Worm (Caenorhabditis elegans) whole organism, L4 larva: Measurements from ENCODE around the gene srh-295.

ENCODE experiments used
- F26F4.8 ChIP-seq: fragments of 200-800 bp; sonication (Bioruptor generic); conservative IDR thresholded peaks from 2 replicates; pipeline ENCODE4 v1.3.6; 2022; ENCODE audit warnings: missing genetic modification characterization, missing compliant biosample characterization
- R02D3.7 ChIP-seq: fragments of 150-350 bp; sonication (generic microtip); optimal IDR thresholded peaks from 3 replicates; lab custom pipeline; 2014; ENCODE audit warnings: missing biosample characterization, missing genetic modification characterization
- T20F7.1 ChIP-seq: fragments of 200-800 bp; sonication (Bioruptor generic); optimal IDR thresholded peaks from 2 replicates; lab custom pipeline; 2018; ENCODE audit warnings: mild to moderate bottlenecking, missing genetic modification characterization, missing compliant biosample characterization
- Y105C5A.15 ChIP-seq: fragments of 200-800 bp; sonication (Bioruptor generic); IDR thresholded peaks from 2 replicates; pipeline ENCODE4 v1.3.6; 2022; ENCODE audit warnings: missing genetic modification characterization, missing compliant biosample characterization
- Y48G9A.11 ChIP-seq: fragments of 200-800 bp; sonication (Bioruptor generic); IDR thresholded peaks from 2 replicates; pipeline ENCODE4 v1.3.6; 2022; ENCODE audit warnings: missing genetic modification reagents, missing genetic modification characterization, missing compliant biosample characterization
- Y5F2A.4 ChIP-seq: fragments of 200-800 bp; sonication (Bioruptor generic); optimal IDR thresholded peaks from 2 replicates; lab custom pipeline; 2018; ENCODE audit warnings: mild to moderate bottlenecking, missing genetic modification characterization, missing compliant biosample characterization
- ZK546.5 ChIP-seq, 2 experiments: sonication (generic microtip); optimal IDR thresholded peaks; 2 replicates each; lab custom pipeline; 2017; ENCODE audit warnings: missing biosample characterization in 2 of 2, missing genetic modification characterization in 2 of 2
- aly-2 ChIP-seq: sonication (generic microtip); optimal IDR thresholded peaks from 2 replicates; lab custom pipeline; 2018; ENCODE audit warnings: missing biosample characterization, missing genetic modification characterization
- ama-1 ChIP-seq: fragments of 150-350 bp; optimal IDR thresholded peaks from 2 replicates; lab custom pipeline; 2014; ENCODE audit warnings: inconsistent platforms, mixed read lengths
- ceh-20 ChIP-seq: fragments of 200-800 bp; sonication (Bioruptor generic); IDR thresholded peaks from 2 replicates; pipeline ENCODE4 v1.3.6; 2022; ENCODE audit warnings: missing genetic modification reagents, missing genetic modification characterization, missing compliant biosample characterization
- ceh-28 ChIP-seq: fragments of 150-350 bp; optimal IDR thresholded peaks from 2 replicates; lab custom pipeline; 2014; ENCODE audit warnings: missing biosample characterization, missing genetic modification reagents, missing genetic modification characterization
- daf-12 ChIP-seq: fragments of 150-350 bp; optimal IDR thresholded peaks from 2 replicates; lab custom pipeline; 2014; ENCODE audit warnings: missing biosample characterization, missing genetic modification reagents, missing genetic modification characterization
- daf-16 ChIP-seq, 3 experiments: sonication (generic microtip); optimal IDR thresholded peaks; 2 replicates each; lab custom pipeline; 2016 to 2017; ENCODE audit warnings: missing genetic modification characterization in 3 of 3, missing genetic modification reagents in 3 of 3, mild to moderate bottlenecking in 2 of 3, missing compliant biosample characterization in 2 of 3, missing biosample characterization in 1 of 3, moderate library complexity in 1 of 3
- daf-8 ChIP-seq: fragments of 200-800 bp; sonication (Bioruptor generic); IDR thresholded peaks from 2 replicates; pipeline ENCODE4 v1.3.6; 2022; ENCODE audit warnings: missing genetic modification characterization, missing compliant biosample characterization
- dmd-6 ChIP-seq: fragments of 200-800 bp; sonication (Bioruptor generic); IDR thresholded peaks from 2 replicates; pipeline ENCODE4 v1.3.6; 2022; ENCODE audit warnings: missing genetic modification reagents, missing genetic modification characterization, missing compliant biosample characterization
- dmd-8 ChIP-seq: fragments of 200-800 bp; sonication (Bioruptor generic); IDR thresholded peaks from 2 replicates; pipeline ENCODE4 v1.3.6; 2022; ENCODE audit warnings: missing genetic modification characterization, missing compliant biosample characterization
- dmd-9 ChIP-seq: fragments of 200-800 bp; sonication (Bioruptor generic); IDR thresholded peaks from 2 replicates; pipeline ENCODE4 v1.3.6; 2022; ENCODE audit warnings: missing genetic modification reagents, missing genetic modification characterization, missing compliant biosample characterization
- dve-1 ChIP-seq: sonication (generic microtip); optimal IDR thresholded peaks from 2 replicates; lab custom pipeline; 2017; ENCODE audit warnings: antibody characterized with exemption, mild to moderate bottlenecking, missing genetic modification characterization, missing compliant biosample characterization; ENCODE audit not compliant: insufficient read depth
- egl-43 ChIP-seq: fragments of 200-800 bp; sonication (Bioruptor generic); IDR thresholded peaks from 2 replicates; pipeline ENCODE4 v1.3.6; 2022; ENCODE audit warnings: missing genetic modification reagents, missing genetic modification characterization, missing compliant biosample characterization
- fkh-10 ChIP-seq: fragments of 150-350 bp; optimal IDR thresholded peaks from 2 replicates; lab custom pipeline; 2014; ENCODE audit warnings: missing biosample characterization, missing genetic modification reagents, missing genetic modification characterization
- hlh-11 ChIP-seq: fragments of 200-800 bp; sonication (Bioruptor generic); optimal IDR thresholded peaks from 2 replicates; lab custom pipeline; 2018; ENCODE audit warnings: mild to moderate bottlenecking, missing genetic modification characterization, missing compliant biosample characterization
- hlh-30 ChIP-seq: sonication (generic microtip); optimal IDR thresholded peaks from 2 replicates; lab custom pipeline; 2017; ENCODE audit warnings: antibody characterized with exemption, mild to moderate bottlenecking, missing genetic modification characterization, missing compliant biosample characterization; ENCODE audit not compliant: insufficient read depth
- jun-1 ChIP-seq: fragments of 150-350 bp; optimal IDR thresholded peaks from 2 replicates; lab custom pipeline; 2014; ENCODE audit warnings: missing biosample characterization, missing genetic modification reagents, missing genetic modification characterization
- lin-15B ChIP-seq: fragments of 150-350 bp; sonication (generic microtip); optimal IDR thresholded peaks from 3 replicates; lab custom pipeline; 2014; ENCODE audit warnings: missing biosample characterization, missing genetic modification characterization
- lin-29 ChIP-seq: fragments of 200-800 bp; sonication (Bioruptor generic); IDR thresholded peaks from 2 replicates; pipeline ENCODE4 v1.3.6; 2022; ENCODE audit warnings: missing genetic modification reagents, missing genetic modification characterization, missing compliant biosample characterization
- lin-38 ChIP-seq: fragments of 200-800 bp; sonication (Bioruptor generic); IDR thresholded peaks from 2 replicates; pipeline ENCODE4 v1.3.6; 2022; ENCODE audit warnings: missing genetic modification reagents, missing genetic modification characterization, missing compliant biosample characterization
- lin-39 ChIP-seq: fragments of 150-350 bp; optimal IDR thresholded peaks from 2 replicates; lab custom pipeline; 2014; ENCODE audit warnings: missing biosample characterization, missing genetic modification reagents, missing genetic modification characterization
- madf-5 ChIP-seq, 2 experiments: fragments of 200-800 bp; sonication (Bioruptor generic); IDR thresholded peaks; 2 replicates each; pipeline ENCODE4 v1.3.6; 2022; ENCODE audit warnings: missing compliant biosample characterization in 2 of 2, missing genetic modification characterization in 2 of 2
- mdl-1 ChIP-seq, 2 experiments: fragments of 150-350 bp in 1 of 2; sonication (generic microtip) in 1 of 2; optimal IDR thresholded peaks; 2 replicates each; lab custom pipeline; 2014 to 2017; ENCODE audit warnings: missing biosample characterization in 2 of 2, missing genetic modification characterization in 2 of 2
- mdt-29 ChIP-seq: fragments of 200-800 bp; sonication (Bioruptor generic); IDR thresholded peaks from 2 replicates; pipeline ENCODE4 v1.3.6; 2022; ENCODE audit warnings: missing genetic modification reagents, missing genetic modification characterization, missing compliant biosample characterization
- mep-1 ChIP-seq: fragments of 150-350 bp; sonication (generic microtip); optimal IDR thresholded peaks from 3 replicates; lab custom pipeline; 2014; ENCODE audit warnings: missing biosample characterization, missing genetic modification characterization
- mxl-2 ChIP-seq: fragments of 200-800 bp; sonication (Bioruptor generic); conservative IDR thresholded peaks from 2 replicates; pipeline ENCODE4 v1.3.6; 2022; ENCODE audit warnings: missing genetic modification reagents, missing genetic modification characterization, missing compliant biosample characterization
- nhr-10 ChIP-seq: fragments of 150-350 bp; optimal IDR thresholded peaks from 2 replicates; lab custom pipeline; 2014; ENCODE audit warnings: missing biosample characterization, missing genetic modification characterization
- nhr-102 ChIP-seq: sonication (generic microtip); optimal IDR thresholded peaks from 2 replicates; lab custom pipeline; 2016; ENCODE audit warnings: mild to moderate bottlenecking, missing genetic modification characterization, moderate library complexity, missing compliant biosample characterization
- nhr-11 ChIP-seq: fragments of 150-350 bp; optimal IDR thresholded peaks from 2 replicates; lab custom pipeline; 2014; ENCODE audit warnings: missing biosample characterization, missing genetic modification characterization
- nhr-111 ChIP-seq: fragments of 200-800 bp; sonication (Bioruptor generic); optimal IDR thresholded peaks from 2 replicates; lab custom pipeline; 2018; ENCODE audit warnings: mild to moderate bottlenecking, missing genetic modification characterization, missing compliant biosample characterization
- nhr-237 ChIP-seq: sonication (generic microtip); optimal IDR thresholded peaks from 2 replicates; lab custom pipeline; 2017; ENCODE audit warnings: missing biosample characterization, missing genetic modification characterization
- nhr-25 ChIP-seq: sonication (generic microtip); optimal IDR thresholded peaks from 2 replicates; lab custom pipeline; 2017; ENCODE audit warnings: missing genetic modification characterization, mild to moderate bottlenecking, missing compliant biosample characterization, antibody characterized with exemption, moderate library complexity, borderline replicate concordance; ENCODE audit not compliant: insufficient read depth
- nhr-28 ChIP-seq: fragments of 150-350 bp; optimal IDR thresholded peaks from 2 replicates; lab custom pipeline; 2014; ENCODE audit warnings: missing biosample characterization, missing genetic modification characterization
- nhr-41 ChIP-seq: fragments of 200-800 bp; sonication (Bioruptor generic); IDR thresholded peaks from 2 replicates; pipeline ENCODE4 v1.3.6; 2022; ENCODE audit warnings: missing genetic modification reagents, missing genetic modification characterization, missing compliant biosample characterization
- php-3 ChIP-seq: fragments of 200-800 bp; sonication (Bioruptor generic); IDR thresholded peaks from 2 replicates; pipeline ENCODE4 v1.3.6; 2022; ENCODE audit warnings: missing genetic modification reagents, missing genetic modification characterization, missing compliant biosample characterization
- saeg-2 ChIP-seq: fragments of 200-800 bp; sonication (Bioruptor generic); IDR thresholded peaks from 2 replicates; pipeline ENCODE4 v1.3.6; 2022; ENCODE audit warnings: missing genetic modification reagents, missing genetic modification characterization, missing compliant biosample characterization
- spr-1 ChIP-seq: sonication (generic microtip); optimal IDR thresholded peaks from 2 replicates; lab custom pipeline; 2016; ENCODE audit warnings: mild to moderate bottlenecking, missing genetic modification characterization, missing compliant biosample characterization
- spr-3 ChIP-seq: fragments of 200-800 bp; sonication (Bioruptor generic); optimal IDR thresholded peaks from 2 replicates; lab custom pipeline; 2018; ENCODE audit warnings: mild to moderate bottlenecking, missing genetic modification characterization, missing compliant biosample characterization
- tag-97 ChIP-seq: fragments of 200-800 bp; sonication (Bioruptor generic); IDR thresholded peaks from 2 replicates; pipeline ENCODE4 v1.3.6; 2022; ENCODE audit warnings: missing genetic modification characterization, missing compliant biosample characterization
- unc-130 ChIP-seq: sonication (generic microtip); optimal IDR thresholded peaks from 2 replicates; lab custom pipeline; 2016; ENCODE audit warnings: missing genetic modification reagents, missing genetic modification characterization, missing compliant biosample characterization
- unc-39 ChIP-seq: sonication (generic microtip); optimal IDR thresholded peaks from 2 replicates; lab custom pipeline; 2017; ENCODE audit warnings: missing biosample characterization, missing genetic modification characterization
- zfp-3 ChIP-seq: fragments of 200-800 bp; sonication (Bioruptor generic); conservative IDR thresholded peaks from 2 replicates; pipeline ENCODE4 v1.3.6; 2022; ENCODE audit warnings: missing genetic modification reagents, missing genetic modification characterization, missing compliant biosample characterization
- zip-11 ChIP-seq: fragments of 200-800 bp; sonication (Bioruptor generic); IDR thresholded peaks from 2 replicates; pipeline ENCODE4 v1.3.6; 2022; ENCODE audit warnings: missing genetic modification characterization, missing compliant biosample characterization
- zip-2 ChIP-seq: fragments of 150-350 bp; optimal IDR thresholded peaks from 2 replicates; lab custom pipeline; 2014; ENCODE audit warnings: missing biosample characterization, missing genetic modification characterization

srh-295 gene

DNA sequence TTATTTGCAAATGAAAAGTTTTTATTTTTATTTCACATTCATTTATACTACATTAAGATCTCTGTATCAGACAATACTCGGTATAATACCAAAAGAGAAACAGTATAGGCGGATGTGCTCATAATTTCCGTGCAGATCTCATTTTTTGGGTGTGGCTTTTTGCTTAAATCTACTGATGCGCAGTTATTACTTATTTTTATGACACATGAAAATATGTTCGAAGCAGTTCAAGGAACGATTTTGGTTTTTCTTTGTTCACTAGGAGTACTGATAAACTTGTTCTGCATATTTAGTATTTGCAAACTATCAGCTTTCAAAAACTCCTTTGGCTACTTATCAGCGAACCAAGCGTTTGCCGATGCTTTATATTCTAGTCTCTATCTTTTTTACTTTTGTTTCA, 22.0 kb downstream of the srh-295 start, which contains the start of gene srx-58:
Gene srx-58, plus strand, starts transcription at position 301 of the 400 bp plus-strand sequence.
- TF ChIP-seq nhr-41 (GFP tag; lab: Robert Waterston, UW) (no peak), R02D3.7 (tag; lab: Kevin White, UChicago) (no peak), nhr-111 (GFP tag; lab: Kevin White, UChicago) (no peak), zip-11 (no peak), spr-1 (tag; lab: Kevin White, UChicago) (no peak), aly-2 (tag; lab: Kevin White, UChicago) (no peak), lin-39 (tag; lab: Kevin White, UChicago) (no peak), dmd-8 (no peak), madf-5 (GFP tag; IDR thresholded peaks at IDR 0.05; lab: Robert Waterston, UW) (no peak), ceh-20 (GFP tag; lab: Robert Waterston, UW) (no peak), zfp-3 (GFP tag; lab: Robert Waterston, UW) (no peak), unc-130 (GFP tag; lab: Kevin White, UChicago) (no peak), php-3 (no peak), ceh-28 (tag; lab: Kevin White, UChicago) (no peak), hlh-11 (no peak), lin-29 (GFP tag; lab: Robert Waterston, UW) (no peak)
- TF ChIP-seq, all 104 proteins: peak for 0

DNA sequence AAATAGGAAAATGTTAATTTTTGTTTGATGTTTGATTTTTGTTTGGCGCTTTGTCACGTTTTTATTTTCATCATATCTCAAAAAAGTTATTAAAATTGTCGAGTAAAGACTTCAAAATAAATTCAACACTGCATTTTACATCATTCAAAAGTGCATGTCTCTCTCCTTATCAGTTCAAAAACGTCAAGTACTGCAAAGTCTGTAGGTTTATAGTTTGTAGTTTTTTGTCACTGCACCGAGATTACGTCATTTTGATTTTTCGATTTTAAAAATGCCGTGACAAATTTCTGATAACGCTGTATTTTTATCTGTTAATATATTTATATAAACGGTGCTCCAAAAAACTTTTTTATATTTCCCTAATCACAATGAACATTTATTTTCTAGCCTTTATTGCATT, 24.2 kb downstream of the srh-295 start, which contains the start of gene C29F3.7:
Gene C29F3.7, plus strand, starts transcription at position 254 of the 400 bp plus-strand sequence.
- TF ChIP-seq nhr-28 (peak; percentile 98), egl-43 (GFP tag; lab: Robert Waterston, UW) (no peak), hlh-30 (tag; lab: Kevin White, UChicago) (no peak), nhr-10 (tag; lab: Kevin White, UChicago) (no peak), spr-1 (tag; lab: Kevin White, UChicago) (no peak), mdl-1 (tag; optimal IDR thresholded peaks at IDR 0.05; lab: Kevin White, UChicago) (peak in 1 of 2 experiments; percentile 77), saeg-2 (no peak), spr-3 (GFP tag; lab: Kevin White, UChicago) (no peak), jun-1 (tag; lab: Kevin White, UChicago) (no peak), nhr-25 (tag; lab: Kevin White, UChicago) (no peak), F26F4.8 (no peak), dmd-6 (GFP tag; lab: Robert Waterston, UW) (peak; percentile 99), ama-1 (lab: Kevin White, UChicago) (no peak), nhr-102 (tag; lab: Kevin White, UChicago) (no peak), T20F7.1 (GFP tag; lab: Kevin White, UChicago) (peak; percentile 68), Y5F2A.4 (GFP tag; lab: Kevin White, UChicago) (no peak), fkh-10 (no peak), mep-1 (tag; lab: Kevin White, UChicago) (no peak), ZK546.5 (tag; optimal IDR thresholded peaks at IDR 0.05; lab: Kevin White, UChicago) (no peak), Y48G9A.11 (GFP tag; lab: Robert Waterston, UW) (no peak), ceh-28 (tag; lab: Kevin White, UChicago) (no peak), nhr-237 (tag; lab: Kevin White, UChicago) (no peak), Y105C5A.15 (GFP tag; lab: Robert Waterston, UW) (no peak), mxl-2 (GFP tag; lab: Robert Waterston, UW) (no peak), daf-16 (GFP tag; optimal IDR thresholded peaks at IDR 0.05; lab: Kevin White, UChicago) (no peak), daf-16 (tag; optimal IDR thresholded peaks at IDR 0.05; lab: Kevin White, UChicago) (peak; percentile 96), daf-8 (no peak), dmd-9 (GFP tag; lab: Robert Waterston, UW) (no peak), lin-15B (no peak), zip-2 (tag; lab: Kevin White, UChicago) (no peak), tag-97 (GFP tag; lab: Robert Waterston, UW) (no peak), dve-1 (tag; lab: Kevin White, UChicago) (peak; percentile 95), lin-38 (no peak), R02D3.7 (tag; lab: Kevin White, UChicago) (no peak), nhr-11 (no peak), lin-29 (GFP tag; lab: Robert Waterston, UW) (no peak), daf-12 (tag; lab: Kevin White, UChicago) (no peak), unc-39 (tag; lab: Kevin White, UChicago) (no peak), mdt-29 (GFP tag; lab: Robert Waterston, UW) (no peak)
